Worm (Caenorhabditis elegans) whole organism, L2 larva: Measurements from ENCODE around the gene Y42A5A.5.

Experiments
- alr-1 ChIP-seq: fragments of 150-350 bp; optimal IDR thresholded peaks from 2 replicates; lab custom pipeline; 2014; ENCODE audit warnings: missing biosample characterization, missing genetic modification characterization
- ama-1 ChIP-seq: fragments of 150-350 bp; optimal IDR thresholded peaks from 2 replicates; lab custom pipeline; 2018; ENCODE audit warnings: inconsistent platforms
- blmp-1 ChIP-seq: sonication (generic microtip); optimal IDR thresholded peaks from 2 replicates; lab custom pipeline; 2017; ENCODE audit warnings: missing genetic modification characterization, mild to moderate bottlenecking, missing compliant biosample characterization, antibody characterized with exemption, moderate library complexity; ENCODE audit not compliant: insufficient read depth
- ceh-16 ChIP-seq: fragments of 150-350 bp; optimal IDR thresholded peaks from 2 replicates; lab custom pipeline; 2014; ENCODE audit warnings: missing biosample characterization, missing genetic modification characterization
- lin-13 ChIP-seq: fragments of 150-350 bp; optimal IDR thresholded peaks from 2 replicates; lab custom pipeline; 2014; ENCODE audit warnings: missing biosample characterization, missing genetic modification reagents, missing genetic modification characterization
- skn-1 ChIP-seq: sonication (generic microtip); optimal IDR thresholded peaks from 2 replicates; lab custom pipeline; 2017; ENCODE audit warnings: missing biosample characterization, missing genetic modification characterization
- sma-3 ChIP-seq: sonication (generic microtip); optimal IDR thresholded peaks from 2 replicates; lab custom pipeline; 2016; ENCODE audit warnings: missing genetic modification reagents, missing genetic modification characterization, missing compliant biosample characterization
- sma-9 ChIP-seq, 2 experiments: fragments of 150-350 bp in 1 of 2; sonication (generic microtip) in 1 of 2; optimal IDR thresholded peaks; 2 replicates each; lab custom pipeline; 2014 to 2016; ENCODE audit warnings: missing genetic modification characterization in 2 of 2, mild to moderate bottlenecking in 1 of 2, missing biosample characterization in 1 of 2, missing compliant biosample characterization in 1 of 2, missing genetic modification reagents in 1 of 2, moderate library complexity in 1 of 2
- unc-55 ChIP-seq: fragments of 150-350 bp; sonication (generic microtip); optimal IDR thresholded peaks from 3 replicates; lab custom pipeline; 2014; ENCODE audit warnings: missing biosample characterization, missing genetic modification reagents, missing genetic modification characterization
- zag-1 ChIP-seq: fragments of 150-350 bp; optimal IDR thresholded peaks from 2 replicates; lab custom pipeline; 2014; ENCODE audit warnings: missing biosample characterization, missing genetic modification characterization
- ztf-11 ChIP-seq: sonication (generic microtip); optimal IDR thresholded peaks from 2 replicates; lab custom pipeline; 2017; ENCODE audit warnings: missing biosample characterization, missing genetic modification characterization

DNA sequence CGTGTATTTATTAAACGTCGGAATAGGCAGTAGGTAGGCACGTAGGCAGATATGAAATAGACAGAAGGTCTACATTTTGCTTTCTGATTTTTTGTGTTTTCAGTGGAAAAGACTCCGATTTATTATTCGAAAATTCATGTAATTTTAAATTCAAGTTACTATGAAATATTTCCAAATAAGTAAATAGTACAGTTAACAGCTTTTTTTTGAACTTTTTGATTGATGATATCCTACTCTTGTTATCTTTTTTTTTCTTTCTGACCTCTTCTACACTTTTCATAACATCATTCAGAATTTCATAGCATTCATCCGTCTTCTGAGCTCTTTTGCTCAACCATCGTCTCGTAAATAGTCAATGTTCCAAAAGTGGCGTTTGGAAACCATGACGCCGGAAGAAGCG is 10.9 kb downstream of the Y42A5A.5 start, which contains the start of gene cdkl-1:
- TF ChIP-seq ztf-11 = no peak
- no peak for TF ChIP-seq sma-9 (GFP tag; optimal IDR thresholded peaks at IDR 0.05; lab: Kevin White, UChicago)
- TF ChIP-seq sma-9 (tag; optimal IDR thresholded peaks at IDR 0.05; lab: Kevin White, UChicago) = no peak
- TF ChIP-seq sma-3 (GFP tag; lab: Kevin White, UChicago) = no peak
- no peak for TF ChIP-seq zag-1 (tag; lab: Kevin White, UChicago)
- TF ChIP-seq blmp-1 = no peak
- TF ChIP-seq unc-55 (GFP tag; lab: Kevin White, UChicago) = no peak
- TF ChIP-seq ama-1 (lab: Kevin White, UChicago) = no peak
- no peak for TF ChIP-seq ceh-16 (tag; lab: Kevin White, UChicago)
- TF ChIP-seq skn-1 (tag; lab: Kevin White, UChicago) = no peak
- TF ChIP-seq alr-1 (tag; lab: Kevin White, UChicago) = no peak
- TF ChIP-seq lin-13 (GFP tag; lab: Kevin White, UChicago) = no peak
